Worm (Caenorhabditis elegans) whole organism, L2 larva: Measurements from ENCODE around the gene mrps-18B.

ENCODE experiments used
- crh-2 ChIP-seq: sonication (generic microtip); optimal IDR thresholded peaks from 2 replicates; lab custom pipeline; 2017; ENCODE audit warnings: missing biosample characterization, missing genetic modification characterization
- elt-3 ChIP-seq: sonication (generic microtip); optimal IDR thresholded peaks from 2 replicates; lab custom pipeline; 2017; ENCODE audit warnings: missing biosample characterization, missing genetic modification characterization
- lin-13 ChIP-seq: fragments of 150-350 bp; optimal IDR thresholded peaks from 2 replicates; lab custom pipeline; 2014; ENCODE audit warnings: missing biosample characterization, missing genetic modification reagents, missing genetic modification characterization
- nhr-11 ChIP-seq: fragments of 150-350 bp; optimal IDR thresholded peaks from 2 replicates; lab custom pipeline; 2014; ENCODE audit warnings: missing biosample characterization, missing genetic modification characterization
- nhr-12 ChIP-seq: fragments of 150-350 bp; optimal IDR thresholded peaks from 2 replicates; lab custom pipeline; 2014; ENCODE audit warnings: missing biosample characterization, missing genetic modification characterization
- nhr-237 ChIP-seq: fragments of 150-350 bp; optimal IDR thresholded peaks from 2 replicates; lab custom pipeline; 2014; ENCODE audit warnings: missing biosample characterization, missing genetic modification characterization
- unc-55 ChIP-seq: fragments of 150-350 bp; sonication (generic microtip); optimal IDR thresholded peaks from 3 replicates; lab custom pipeline; 2014; ENCODE audit warnings: missing biosample characterization, missing genetic modification reagents, missing genetic modification characterization
- ztf-1 ChIP-seq: fragments of 200-800 bp; sonication (Bioruptor generic); conservative IDR thresholded peaks from 2 replicates; pipeline ENCODE4 v1.3.6; 2022; ENCODE audit warnings: missing genetic modification characterization, missing compliant biosample characterization
- ztf-4 ChIP-seq: fragments of 150-350 bp; optimal IDR thresholded peaks from 2 replicates; lab custom pipeline; 2014; ENCODE audit warnings: missing biosample characterization, missing genetic modification characterization

- TF ChIP-seq nhr-11 (no peak), ztf-4 (tag; lab: Kevin White, UChicago) (no peak), nhr-237 (no peak), unc-55 (no peak), ztf-1 (no peak), crh-2 (tag; lab: Kevin White, UChicago) (no peak), nhr-12 (tag; lab: Kevin White, UChicago) (no peak), lin-13 (no peak), elt-3 (tag; lab: Kevin White, UChicago) (no peak)
These were observed 45.5 kb downstream of the mrps-18B start, which contains the start of gene bcs-1 for ce11 chrII:8570977-8571376.
